Fruit fly (Drosophila melanogaster) whole organism, embryonic: Measurements from ENCODE around the gene Tango2.

Experiments used
- Adf1 ChIP-seq: fragments of 200-800 bp; sonication (Bioruptor generic); IDR thresholded peaks from 2 replicates; pipeline ENCODE4 v1.3.6; 2022; ENCODE audit warnings: missing biosample characterization, missing genetic modification characterization
- Bdp1 ChIP-seq: fragments of 200-800 bp; sonication (Bioruptor generic); optimal IDR thresholded peaks from 3 replicates; lab custom pipeline; 2016; ENCODE audit warnings: missing biosample characterization, missing genetic modification characterization
- C15 ChIP-seq: fragments of 200-800 bp; sonication (Bioruptor generic); IDR thresholded peaks from 3 replicates; pipeline ENCODE4 v1.3.6; 2022; ENCODE audit warnings: missing biosample characterization, missing genetic modification characterization
- CG10321 ChIP-seq: fragments of 200-800 bp; sonication (Bioruptor generic); IDR thresholded peaks from 2 replicates; pipeline ENCODE4 v1.3.6; 2022; ENCODE audit warnings: missing biosample characterization, missing genetic modification characterization
- CG12071 ChIP-seq: fragments of 200-800 bp; sonication (Bioruptor generic); optimal IDR thresholded peaks from 3 replicates; lab custom pipeline; 2018; ENCODE audit warnings: missing biosample characterization, mild to moderate bottlenecking, missing genetic modification characterization
- CG1233 ChIP-seq: fragments of 200-800 bp; sonication (Bioruptor generic); optimal IDR thresholded peaks from 4 replicates; lab custom pipeline; 2018; ENCODE audit warnings: missing biosample characterization, mild to moderate bottlenecking, missing genetic modification characterization
- CG13287 ChIP-seq: fragments of 200-800 bp; sonication (Bioruptor generic); IDR thresholded peaks from 2 replicates; pipeline ENCODE4 v1.3.6; 2022; ENCODE audit warnings: missing biosample characterization, missing genetic modification characterization; ENCODE audit not compliant: partially characterized antibody
- CG13624 ChIP-seq: fragments of 200-800 bp; sonication (Bioruptor generic); optimal IDR thresholded peaks from 2 replicates; lab custom pipeline; 2016; ENCODE audit warnings: missing biosample characterization, missing genetic modification characterization
- CG14441 ChIP-seq: fragments of 200-800 bp; sonication (Bioruptor generic); IDR thresholded peaks from 2 replicates; pipeline ENCODE4 v1.3.6; 2022; ENCODE audit warnings: missing biosample characterization, missing genetic modification characterization
- CG14965 ChIP-seq: fragments of 200-800 bp; sonication (Bioruptor generic); optimal IDR thresholded peaks from 2 replicates; lab custom pipeline; 2016; ENCODE audit warnings: missing biosample characterization, missing genetic modification characterization, borderline replicate concordance
- CG17568 ChIP-seq: fragments of 200-800 bp; sonication (Bioruptor generic); optimal IDR thresholded peaks from 2 replicates; lab custom pipeline; 2018; ENCODE audit warnings: missing biosample characterization, mild to moderate bottlenecking, missing genetic modification characterization, moderate library complexity
- CG17829 ChIP-seq: fragments of 200-800 bp; optimal IDR thresholded peaks from 2 replicates; lab custom pipeline; 2019; ENCODE audit warnings: missing biosample characterization, mild to moderate bottlenecking, missing genetic modification characterization, moderate library complexity
- CG18599 ChIP-seq: fragments of 200-800 bp; sonication (Bioruptor generic); optimal IDR thresholded peaks from 3 replicates; lab custom pipeline; 2017; ENCODE audit warnings: missing biosample characterization, missing genetic modification characterization, mild to moderate bottlenecking, moderate library complexity, missing genetic modification reagents
- CG2202 ChIP-seq: fragments of 200-800 bp; sonication (Bioruptor generic); optimal IDR thresholded peaks from 2 replicates; lab custom pipeline; 2018; ENCODE audit warnings: missing biosample characterization, mild to moderate bottlenecking, missing genetic modification characterization
- CG3281 ChIP-seq: fragments of 200-800 bp; sonication (Bioruptor generic); optimal IDR thresholded peaks from 3 replicates; lab custom pipeline; 2017; ENCODE audit warnings: missing biosample characterization, mild to moderate bottlenecking, missing genetic modification characterization
- CG43689 ChIP-seq: fragments of 200-800 bp; sonication (Bioruptor generic); IDR thresholded peaks from 2 replicates; pipeline ENCODE4 v1.3.6; 2022; ENCODE audit warnings: missing biosample characterization, missing genetic modification characterization
- CG4820 ChIP-seq: fragments of 200-800 bp; sonication (Bioruptor generic); optimal IDR thresholded peaks from 3 replicates; lab custom pipeline; 2016; ENCODE audit warnings: missing biosample characterization, missing genetic modification characterization
- CG6791 ChIP-seq: fragments of 200-800 bp; sonication (Bioruptor generic); IDR thresholded peaks from 3 replicates; pipeline ENCODE4 v1.3.6; 2022; ENCODE audit warnings: missing biosample characterization, missing genetic modification characterization; ENCODE audit not compliant: partially characterized antibody
- CG7372 ChIP-seq: fragments of 200-800 bp; sonication (Bioruptor generic); IDR thresholded peaks from 2 replicates; pipeline ENCODE4 v1.3.6; 2022; ENCODE audit warnings: missing biosample characterization, missing genetic modification characterization
- CG9609 ChIP-seq: fragments of 200-800 bp; sonication (Bioruptor generic); optimal IDR thresholded peaks from 3 replicates; lab custom pipeline; 2016; ENCODE audit warnings: missing biosample characterization, missing genetic modification characterization
- D ChIP-seq, 2 experiments: fragments of 200-800 bp in 1 of 2; fragments of >200 bp in 1 of 2; sonication (Bioruptor generic) in 1 of 2; optimal IDR thresholded peaks; 2 replicates in 1 of 2; 3 replicates in 1 of 2; lab custom pipeline; 2017; ENCODE audit warnings: mild to moderate bottlenecking in 1 of 2, missing biosample characterization in 1 of 2, missing genetic modification characterization in 1 of 2, missing genetic modification reagents in 1 of 2
- D19B ChIP-seq: fragments of 200-800 bp; sonication (Bioruptor generic); optimal IDR thresholded peaks from 2 replicates; lab custom pipeline; 2017; ENCODE audit warnings: missing biosample characterization, mild to moderate bottlenecking, missing genetic modification characterization
- Dek ChIP-seq: fragments of 200-800 bp; sonication (Bioruptor generic); optimal IDR thresholded peaks from 3 replicates; lab custom pipeline; 2019; ENCODE audit warnings: missing biosample characterization, mild to moderate bottlenecking, missing genetic modification characterization, moderate library complexity
- Doc2 ChIP-seq: fragments of 200-800 bp; sonication (Bioruptor generic); IDR thresholded peaks from 2 replicates; pipeline ENCODE4 v1.3.6; 2022; ENCODE audit warnings: missing biosample characterization, missing genetic modification characterization
- Hr51 ChIP-seq, 2 experiments: fragments of 200-800 bp; sonication (Bioruptor generic); optimal IDR thresholded peaks; 2 replicates in 1 of 2; 3 replicates in 1 of 2; lab custom pipeline; 2016 to 2018; ENCODE audit warnings: missing biosample characterization in 2 of 2, missing genetic modification characterization in 2 of 2, mild to moderate bottlenecking in 1 of 2, moderate library complexity in 1 of 2
- Lpt ChIP-seq: fragments of >200 bp; optimal IDR thresholded peaks from 2 replicates; lab custom pipeline; 2018; ENCODE audit warnings: missing biosample characterization, missing genetic modification characterization
- MBD-R2 ChIP-seq: fragments of 200-800 bp; sonication (Bioruptor generic); IDR thresholded peaks from 2 replicates; pipeline ENCODE4 v1.3.6; 2022; ENCODE audit warnings: missing biosample characterization, missing genetic modification characterization
- NK7.1 ChIP-seq: fragments of 200-800 bp; sonication (Bioruptor generic); optimal IDR thresholded peaks from 3 replicates; lab custom pipeline; 2016; ENCODE audit warnings: missing biosample characterization, missing genetic modification characterization
- Pdp1 ChIP-seq, 2 experiments: fragments of 200-800 bp; sonication (Bioruptor generic); optimal IDR thresholded peaks; 3 replicates each; lab custom pipeline; 2016; ENCODE audit warnings: missing biosample characterization in 2 of 2, missing genetic modification characterization in 2 of 2, mild to moderate bottlenecking in 1 of 2, moderate library complexity in 1 of 2
- Ravus ChIP-seq: fragments of 200-800 bp; sonication (Bioruptor generic); IDR thresholded peaks from 2 replicates; pipeline ENCODE4 v1.3.6; 2022; ENCODE audit warnings: missing biosample characterization, missing genetic modification characterization
- Taf1 ChIP-seq: fragments of 200-800 bp; sonication (Bioruptor generic); IDR thresholded peaks from 2 replicates; pipeline ENCODE4 v1.3.6; 2022; ENCODE audit warnings: missing biosample characterization, missing genetic modification characterization
- al ChIP-seq: fragments of 200-800 bp; sonication (Bioruptor generic); IDR thresholded peaks from 2 replicates; pipeline ENCODE4 v1.3.6; 2022; ENCODE audit warnings: missing biosample characterization, missing genetic modification characterization
- da ChIP-seq: fragments of 200-800 bp; sonication (Bioruptor generic); optimal IDR thresholded peaks from 2 replicates; lab custom pipeline; 2016; ENCODE audit warnings: missing biosample characterization, missing genetic modification characterization
- dimm ChIP-seq: fragments of 200-800 bp; sonication (Bioruptor generic); IDR thresholded peaks from 2 replicates; pipeline ENCODE4 v1.3.6; 2022; ENCODE audit warnings: missing biosample characterization, missing genetic modification characterization
- exex ChIP-seq: fragments of 200-800 bp; sonication (Bioruptor generic); optimal IDR thresholded peaks from 4 replicates; lab custom pipeline; 2018; ENCODE audit warnings: missing biosample characterization, mild to moderate bottlenecking, missing genetic modification characterization, moderate library complexity
- fd64A ChIP-seq: fragments of 200-800 bp; sonication (Bioruptor generic); optimal IDR thresholded peaks from 3 replicates; lab custom pipeline; 2018; ENCODE audit warnings: missing biosample characterization, mild to moderate bottlenecking, missing genetic modification characterization
- gcm2 ChIP-seq: fragments of 200-800 bp; sonication (Bioruptor generic); optimal IDR thresholded peaks from 2 replicates; lab custom pipeline; 2016; ENCODE audit warnings: missing biosample characterization, missing genetic modification characterization
- mld ChIP-seq: fragments of 200-800 bp; sonication (Bioruptor generic); IDR thresholded peaks from 3 replicates; pipeline ENCODE4 v1.3.6; 2022; ENCODE audit warnings: missing biosample characterization, missing genetic modification characterization; ENCODE audit not compliant: partially characterized antibody
- nerfin-2 ChIP-seq: fragments of 200-800 bp; sonication (Bioruptor generic); IDR thresholded peaks from 2 replicates; pipeline ENCODE4 v1.3.6; 2022; ENCODE audit warnings: missing biosample characterization, missing genetic modification characterization; ENCODE audit not compliant: partially characterized antibody
- nom ChIP-seq: fragments of 200-800 bp; sonication (Bioruptor generic); optimal IDR thresholded peaks from 2 replicates; lab custom pipeline; 2017; ENCODE audit warnings: missing biosample characterization, missing genetic modification characterization, mild to moderate bottlenecking, moderate library complexity, missing genetic modification reagents
- org-1 ChIP-seq: fragments of 200-800 bp; sonication (Bioruptor generic); optimal IDR thresholded peaks from 2 replicates; lab custom pipeline; 2017; ENCODE audit warnings: missing biosample characterization, missing genetic modification characterization
- pnt ChIP-seq: fragments of 200-800 bp; sonication (Bioruptor generic); optimal IDR thresholded peaks from 3 replicates; lab custom pipeline; 2016; ENCODE audit warnings: missing biosample characterization, missing genetic modification characterization
- pros ChIP-seq: fragments of 200-800 bp; sonication (Bioruptor generic); optimal IDR thresholded peaks from 3 replicates; lab custom pipeline; 2019; ENCODE audit warnings: missing biosample characterization, mild to moderate bottlenecking, missing genetic modification characterization, moderate library complexity
- salm ChIP-seq: fragments of 200-800 bp; sonication (Bioruptor generic); optimal IDR thresholded peaks from 2 replicates; lab custom pipeline; 2018; ENCODE audit warnings: missing biosample characterization, mild to moderate bottlenecking, missing genetic modification characterization
- sim ChIP-seq: fragments of 200-800 bp; sonication (Bioruptor generic); IDR thresholded peaks from 2 replicates; pipeline ENCODE4 v1.3.6; 2022; ENCODE audit warnings: missing biosample characterization, missing genetic modification characterization
- sqz ChIP-seq: fragments of 200-800 bp; sonication (Bioruptor generic); optimal IDR thresholded peaks from 3 replicates; lab custom pipeline; 2018; ENCODE audit warnings: missing biosample characterization, mild to moderate bottlenecking, missing genetic modification characterization
- ssp ChIP-seq: fragments of 200-800 bp; sonication (Bioruptor generic); IDR thresholded peaks from 2 replicates; pipeline ENCODE4 v1.3.6; 2022; ENCODE audit warnings: missing biosample characterization, missing genetic modification characterization
- tin ChIP-seq: fragments of 200-800 bp; sonication (Bioruptor generic); optimal IDR thresholded peaks from 3 replicates; lab custom pipeline; 2016; ENCODE audit warnings: missing biosample characterization, missing genetic modification characterization
- wdn ChIP-seq: fragments of 200-800 bp; sonication (Bioruptor generic); IDR thresholded peaks from 2 replicates; pipeline ENCODE4 v1.3.6; 2022; ENCODE audit warnings: missing biosample characterization, missing genetic modification characterization

Tango2 gene

DNA sequence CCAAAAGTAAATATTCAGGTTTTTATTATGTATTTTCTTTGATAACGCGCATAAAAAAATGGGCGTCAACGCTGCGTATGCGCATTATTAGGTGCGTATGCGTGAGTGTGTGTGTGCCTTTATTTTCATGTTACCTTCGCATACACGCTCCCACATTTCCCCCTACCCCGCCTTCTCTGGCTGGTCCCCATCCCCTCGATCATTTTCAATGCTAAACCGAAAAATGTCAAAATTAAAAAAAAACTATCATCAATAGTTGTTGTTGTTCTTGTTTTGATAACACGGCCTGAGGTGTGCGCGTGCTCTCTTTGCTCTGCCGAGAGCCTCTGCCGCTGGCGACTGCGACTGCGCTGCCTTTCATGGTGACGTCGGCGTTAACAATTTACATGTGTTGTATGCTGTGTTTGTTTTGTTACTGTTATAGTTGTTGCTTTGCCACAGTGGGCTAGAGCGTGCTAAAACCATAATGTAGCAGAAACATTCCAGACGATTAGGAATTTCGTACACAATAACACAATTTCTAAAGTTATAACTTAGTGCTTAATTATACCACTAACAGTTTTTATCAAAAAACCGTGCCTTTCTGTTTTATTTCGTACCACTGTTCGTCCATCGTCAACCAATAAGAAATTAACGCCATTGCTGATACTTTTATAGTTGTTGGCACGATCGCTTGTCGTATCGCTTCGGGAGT, 23.4 kb downstream of the Tango2 start (continued):
- TF ChIP-seq pros (GFP tag; lab: Kevin White, UChicago) (peak; percentile 66), CG10321 (peak; percentile 88), pnt (GFP tag; lab: Kevin White, UChicago) (peak; percentile 99), fd64A (GFP tag; lab: Kevin White, UChicago) (peak; percentile 98), D (optimal IDR thresholded peaks at IDR 0.05; lab: Kevin White, UChicago) (no peak), D (GFP tag; optimal IDR thresholded peaks at IDR 0.05; lab: Kevin White, UChicago) (peak; percentile 99), mld (peak; percentile 73; the same call in 2 of the 3 replicates), CG3281 (GFP tag; lab: Kevin White, UChicago) (peak; percentile 98), Hr51 (GFP tag; optimal IDR thresholded peaks at IDR 0.05; lab: Kevin White, UChicago) (peak; percentile 98 to 99), CG7372 (GFP tag; lab: Robert Waterston, UW) (peak; percentile 99), C15 (peak; percentile 98), nerfin-2 (GFP tag; lab: Robert Waterston, UW) (peak; percentile 82), Adf1 (peak; percentile 96), CG1233 (GFP tag; lab: Kevin White, UChicago) (peak; percentile 98), NK7.1 (GFP tag; lab: Kevin White, UChicago) (peak; percentile 98), ssp (peak; percentile 94), exex (tag; lab: Kevin White, UChicago) (peak; percentile 96), dimm (GFP tag; lab: Robert Waterston, UW) (peak; percentile 97), CG17829 (peak; percentile 99), Doc2 (peak; percentile 96), sim (GFP tag; lab: Robert Waterston, UW) (peak; percentile 98), CG2202 (peak; percentile 97), da (GFP tag; lab: Kevin White, UChicago) (peak; percentile 97), Pdp1 (GFP tag; optimal IDR thresholded peaks at IDR 0.05; lab: Kevin White, UChicago) (peak; percentile 98 to 99), nom (GFP tag; lab: Kevin White, UChicago) (peak; percentile 95), CG9609 (GFP tag; lab: Kevin White, UChicago) (peak; percentile 99), Ravus (peak; percentile 98), tin (GFP tag; lab: Kevin White, UChicago) (peak; percentile 99), Lpt (GFP tag; lab: Kevin White, UChicago) (no peak), gcm2 (GFP tag; lab: Kevin White, UChicago) (peak; percentile 98), CG43689 (GFP tag; lab: Robert Waterston, UW) (peak; percentile 98), salm (tag; lab: Kevin White, UChicago) (peak; percentile 99), D19B (GFP tag; lab: Kevin White, UChicago) (peak; percentile 93), sqz (GFP tag; lab: Kevin White, UChicago) (peak; percentile 94), Dek (tag; lab: Kevin White, UChicago) (peak; percentile 98), CG6791 (GFP tag; lab: Robert Waterston, UW) (peak; percentile 75), Taf1 (GFP tag; lab: Robert Waterston, UW) (peak; percentile 98), CG17568 (peak; percentile 98), CG13624 (GFP tag; lab: Kevin White, UChicago) (peak; percentile 99), al (GFP tag; lab: Robert Waterston, UW) (peak; percentile 98), Bdp1 (peak; percentile 93), CG4820 (peak; percentile 98), CG14965 (GFP tag; lab: Kevin White, UChicago) (peak; percentile 91), CG18599 (GFP tag; lab: Kevin White, UChicago) (peak; percentile 99), wdn (GFP tag; lab: Robert Waterston, UW) (peak; percentile 98), CG14441 (GFP tag; lab: Robert Waterston, UW) (peak; percentile 99), org-1 (peak; percentile 99), CG12071 (GFP tag; lab: Kevin White, UChicago) (peak; percentile 99), MBD-R2 (GFP tag; lab: Robert Waterston, UW) (peak; percentile 99), CG13287 (GFP tag; lab: Robert Waterston, UW) (peak; percentile 68)
